Fruit fly (Drosophila melanogaster) ovary, adult (tissue): ENCODE measurements around the gene CG8526.
A peak's percentile ranks its signal among the peaks of the same experiment; 100 is the strongest.

ENCODE experiments used
- CG17801 ChIP-seq: fragments of 200-800 bp; optimal IDR thresholded peaks from 2 replicates; lab custom pipeline; 2019; ENCODE audit warnings: missing biosample characterization, mild to moderate bottlenecking, missing genetic modification characterization, moderate library complexity; ENCODE audit not compliant: partially characterized antibody

Gene CG8526

DNA sequence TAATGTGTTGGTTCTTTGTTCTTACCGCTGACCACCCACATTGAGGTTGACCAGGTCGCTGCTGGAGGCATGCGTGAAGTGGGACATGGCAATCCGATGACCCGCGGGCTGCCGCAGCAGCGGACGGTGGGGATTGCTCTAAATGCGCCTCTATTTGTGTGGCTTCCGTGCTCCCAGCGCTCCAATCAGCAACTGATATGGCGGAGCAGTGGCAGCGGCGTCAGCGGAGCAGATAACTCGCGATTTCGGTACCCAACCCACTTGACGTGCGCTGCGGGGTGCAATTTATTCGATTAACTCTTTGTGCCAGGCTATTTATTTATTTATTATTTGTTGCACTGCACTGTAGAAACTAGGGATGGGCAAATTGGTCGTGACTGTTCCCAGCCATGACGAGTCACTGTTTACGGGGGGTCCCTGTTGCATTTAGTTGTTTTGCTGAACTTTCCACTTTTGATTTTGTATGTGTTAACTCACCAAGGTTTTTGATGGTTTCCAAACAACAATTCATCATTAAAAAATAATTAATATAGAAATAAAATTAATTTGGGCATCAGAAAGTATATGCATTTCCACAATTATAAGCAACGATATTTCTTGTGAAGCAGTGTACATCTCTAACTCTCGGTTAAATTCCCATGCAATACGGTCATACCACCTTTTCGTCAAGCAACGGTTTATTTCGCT lies at the start of gene CG8526, which contains the start of gene CG9467:
Gene CG8526 (plus strand): TSS at position 637 of the 687 bp plus-strand sequence.
Gene CG9467 (minus strand): TSS at position 383 of the 687 bp plus-strand sequence.
- TF ChIP-seq CG17801 (GFP tag; lab: Kevin White, UChicago) = peak; percentile 8

DNA sequence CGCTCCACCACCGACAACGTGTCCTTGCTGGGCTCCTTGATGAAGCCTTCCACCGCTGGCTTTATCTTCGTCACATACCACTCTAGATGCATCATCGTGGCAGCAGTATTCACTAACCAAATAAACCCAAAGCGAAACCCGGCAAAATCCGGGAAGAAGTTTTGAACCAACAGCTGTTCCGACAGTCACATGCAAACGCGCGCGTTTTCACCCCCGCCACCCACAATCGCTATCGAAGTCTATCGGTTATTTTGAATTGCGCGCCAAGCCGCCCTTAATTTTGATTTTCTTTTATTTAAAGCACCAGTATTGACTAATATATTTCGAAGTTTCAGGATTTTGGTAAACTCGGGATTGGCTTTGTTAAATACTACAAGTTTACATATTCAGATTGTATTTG lies 46.6 kb upstream of the CG8526 start, which contains the start of gene Tti1:
Gene Tti1 (minus strand): TSS at position 200 of the 400 bp plus-strand sequence.
- TF ChIP-seq CG17801 (GFP tag; lab: Kevin White, UChicago) = no peak

DNA sequence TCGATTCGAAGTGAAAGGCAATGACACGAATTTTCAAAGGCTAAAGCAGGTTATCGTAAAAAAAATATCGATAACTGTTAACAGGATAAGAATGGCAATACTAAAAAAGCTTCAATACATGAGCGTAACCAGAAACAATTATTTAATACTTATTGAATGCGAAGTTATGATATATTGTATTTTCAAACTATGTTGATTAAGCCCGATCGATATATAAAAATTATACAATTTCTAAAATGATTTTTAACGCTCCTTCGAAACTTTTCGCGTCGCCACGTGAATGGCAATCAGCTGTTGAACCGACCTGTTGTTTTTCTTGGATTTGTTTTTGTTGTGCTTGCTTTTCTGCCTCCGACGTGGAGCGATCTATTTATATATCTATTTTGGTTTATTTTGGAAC lies 44.9 kb upstream of the CG8526 start, which contains the start of the genes Alg12 and Rpt3R:
Gene Alg12 (plus strand): TSS at position 305 of the 400 bp plus-strand sequence.
Gene Rpt3R (minus strand): TSS at position 324 of the 400 bp plus-strand sequence.
- TF ChIP-seq CG17801 (GFP tag; lab: Kevin White, UChicago) = no peak

DNA sequence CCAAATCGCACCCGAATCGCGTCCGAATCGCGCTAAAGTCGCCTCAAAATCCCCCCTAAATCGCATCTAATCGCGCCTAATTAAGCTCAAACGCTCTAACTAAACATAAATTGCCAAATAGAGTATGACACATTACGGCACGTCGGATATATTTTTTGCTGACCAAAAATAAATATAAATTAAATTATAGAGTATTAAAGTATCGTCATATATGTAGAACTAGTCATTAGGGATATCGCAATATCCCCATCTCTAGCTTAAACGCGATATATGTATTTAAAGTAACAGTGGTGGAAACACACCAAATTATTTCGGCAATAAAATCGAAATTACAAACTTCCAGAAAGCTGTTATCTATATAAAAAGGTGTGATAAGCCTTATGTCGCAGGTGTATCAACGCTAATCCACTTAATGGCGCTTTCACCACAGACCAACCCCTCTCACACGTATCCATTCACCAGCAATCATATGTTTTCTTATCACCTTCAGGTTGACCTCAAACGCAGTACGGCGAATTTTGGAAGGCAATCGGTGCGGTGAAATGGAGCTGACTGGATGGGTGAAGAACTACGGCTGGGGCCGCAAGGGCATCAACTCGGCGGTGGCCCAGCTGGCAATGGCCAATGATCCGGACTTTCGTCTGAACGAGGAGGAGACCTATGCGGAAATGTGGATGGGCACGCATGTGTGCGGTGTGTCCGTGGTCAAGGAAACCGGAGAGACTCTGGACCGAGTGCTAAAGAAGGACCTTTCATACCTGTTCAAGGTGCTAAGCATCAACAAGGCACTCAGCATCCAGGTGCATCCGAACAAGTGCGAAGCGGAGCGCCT lies 41.5 kb upstream of the CG8526 start, which contains the start of gene Mpi:
Gene Mpi (plus strand): TSS at position 263 of the 832 bp plus-strand sequence.
- TF ChIP-seq CG17801 (GFP tag; lab: Kevin White, UChicago) = peak; percentile 72

DNA sequence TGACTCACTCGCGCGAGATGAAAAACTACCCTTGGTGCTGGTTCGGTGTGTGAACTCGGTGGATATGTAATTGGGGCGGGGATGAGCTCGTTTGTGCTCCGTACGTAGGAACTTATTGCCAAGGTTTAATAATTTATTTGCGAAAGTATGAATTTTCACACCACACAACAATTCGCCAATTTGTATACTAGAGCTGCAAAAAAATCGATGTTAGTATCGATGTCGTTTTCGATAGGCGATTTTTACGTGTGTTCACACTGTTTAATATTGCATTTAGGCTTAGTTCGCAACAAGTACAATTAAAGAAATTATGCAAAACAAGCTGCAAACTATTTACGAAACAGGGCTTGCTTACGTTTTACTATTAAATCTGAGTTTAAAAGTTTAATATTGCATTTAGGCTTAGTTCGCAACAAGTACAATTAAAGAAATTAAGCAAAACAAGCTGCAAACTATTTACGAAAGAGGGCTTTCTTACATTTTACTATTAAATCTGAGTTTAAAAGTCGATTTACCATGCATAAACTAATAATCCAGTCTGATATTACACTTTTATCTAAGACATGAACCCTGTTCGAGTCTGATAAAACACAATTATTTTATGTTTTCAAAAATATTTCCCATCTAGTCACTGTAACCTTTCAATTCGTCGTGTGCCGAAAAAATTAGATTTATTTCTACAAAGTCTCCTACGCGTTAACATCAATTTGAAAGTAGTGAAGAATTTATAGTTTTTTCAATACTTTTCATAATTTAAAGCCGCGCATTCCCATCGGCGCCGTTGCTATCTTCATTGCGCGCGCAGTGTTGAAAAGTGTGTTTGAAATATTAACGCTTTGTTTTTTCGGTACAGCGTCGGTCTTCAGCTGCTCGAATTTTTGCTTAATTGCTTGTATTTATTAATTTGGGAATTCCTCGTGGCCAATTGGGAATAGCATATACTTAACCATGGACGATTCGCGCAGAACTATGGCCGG lies 37.8 kb upstream of the CG8526 start, which contains the start of the genes Snap24 and CG8478:
Gene Snap24 (minus strand): TSS at position 196 of the 977 bp plus-strand sequence.
Gene CG8478 (plus strand): TSS at position 696 of the 977 bp plus-strand sequence.
- no peak for TF ChIP-seq CG17801 (GFP tag; lab: Kevin White, UChicago)

DNA sequence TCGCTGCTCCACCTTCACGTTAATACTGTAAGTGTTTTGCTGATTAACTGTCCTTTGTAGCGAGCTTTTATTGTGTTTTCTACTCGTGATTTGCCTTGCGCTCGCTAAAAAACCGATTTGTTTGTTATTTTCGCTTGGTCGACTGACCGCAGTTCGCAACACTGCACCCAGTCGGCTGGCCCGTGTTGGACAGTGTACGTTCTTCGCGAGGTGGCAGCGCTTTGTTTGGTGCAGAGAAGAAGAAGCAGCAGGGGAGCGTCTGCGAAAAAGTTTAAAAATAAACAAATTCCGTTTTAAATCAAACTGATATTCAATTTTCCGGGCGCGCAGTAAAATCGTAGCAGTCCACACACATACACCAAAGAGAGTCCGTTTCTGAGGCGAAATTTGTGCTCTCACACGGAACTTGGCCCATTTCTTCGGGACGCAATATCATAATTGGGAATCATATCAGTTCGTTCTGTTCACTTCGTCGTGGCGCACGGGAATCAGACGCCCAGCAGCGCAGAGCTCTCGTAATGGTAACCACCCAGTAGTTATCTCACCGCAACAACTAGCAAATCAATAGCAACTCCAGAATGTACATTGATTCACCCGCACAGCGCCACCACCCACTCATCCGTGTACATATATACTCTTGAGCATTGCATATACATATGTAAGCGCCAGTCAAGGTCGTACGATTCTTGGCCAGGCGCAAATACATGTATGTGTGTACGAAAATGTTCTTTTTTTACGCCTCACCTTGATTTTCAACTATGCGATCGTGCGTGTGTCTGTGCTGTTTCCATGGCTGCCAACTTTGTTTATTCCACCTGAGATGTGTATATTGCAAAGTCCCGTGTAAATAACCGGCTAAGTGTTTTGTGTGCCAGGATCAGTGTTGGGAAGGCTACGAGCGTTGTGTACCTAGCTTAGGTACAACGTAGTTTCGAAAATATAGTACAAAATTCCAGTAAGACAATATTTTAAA lies 33.2 kb upstream of the CG8526 start, which contains the start of gene Naa80:
Gene Naa80 (plus strand): TSS at position 215 of the 973 bp plus-strand sequence.
- TF ChIP-seq CG17801 (GFP tag; lab: Kevin White, UChicago) = peak; percentile 29

DNA sequence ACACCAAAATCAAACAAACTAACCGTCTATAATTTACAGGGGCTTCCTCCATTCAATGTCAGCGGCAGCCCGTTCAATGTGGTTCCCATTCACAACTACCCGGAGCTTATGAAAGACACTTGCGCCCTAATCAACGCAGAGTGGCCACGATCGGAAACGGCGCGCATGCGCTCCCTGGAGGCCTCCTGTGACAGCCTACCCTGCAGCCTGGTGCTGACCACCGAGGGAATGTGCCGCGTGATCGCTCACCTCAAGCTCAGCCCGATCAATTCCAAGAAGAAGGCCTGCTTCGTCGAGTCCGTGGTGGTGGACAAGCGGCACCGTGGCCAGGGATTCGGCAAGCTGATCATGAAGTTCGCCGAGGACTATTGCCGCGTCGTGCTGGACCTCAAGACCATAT lies 32.2 kb upstream of the CG8526 start, which contains the start of gene MED6:
Gene MED6 (minus strand): TSS at position 101 of the 400 bp plus-strand sequence.
- no peak for TF ChIP-seq CG17801 (GFP tag; lab: Kevin White, UChicago)

DNA sequence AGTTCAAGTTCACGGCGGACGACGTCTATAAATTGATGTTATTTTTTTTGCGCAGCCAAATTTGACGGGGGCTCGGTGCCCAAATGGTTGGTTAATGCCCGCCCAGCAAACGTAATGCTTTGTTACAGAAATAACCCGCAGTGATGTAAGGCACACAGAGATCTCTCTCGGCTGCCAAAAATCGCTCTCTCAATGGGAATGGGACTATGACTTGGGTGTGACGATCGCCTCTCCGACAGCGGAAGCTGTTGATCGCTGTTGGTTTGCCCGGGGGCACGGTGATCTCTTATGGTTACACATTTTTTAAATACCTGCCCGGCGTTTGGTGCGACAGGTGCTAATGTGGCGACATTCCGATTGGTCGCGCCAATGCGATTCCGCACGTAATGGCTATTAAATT lies 31.0 kb upstream of the CG8526 start:
- no peak for TF ChIP-seq CG17801 (GFP tag; lab: Kevin White, UChicago)

DNA sequence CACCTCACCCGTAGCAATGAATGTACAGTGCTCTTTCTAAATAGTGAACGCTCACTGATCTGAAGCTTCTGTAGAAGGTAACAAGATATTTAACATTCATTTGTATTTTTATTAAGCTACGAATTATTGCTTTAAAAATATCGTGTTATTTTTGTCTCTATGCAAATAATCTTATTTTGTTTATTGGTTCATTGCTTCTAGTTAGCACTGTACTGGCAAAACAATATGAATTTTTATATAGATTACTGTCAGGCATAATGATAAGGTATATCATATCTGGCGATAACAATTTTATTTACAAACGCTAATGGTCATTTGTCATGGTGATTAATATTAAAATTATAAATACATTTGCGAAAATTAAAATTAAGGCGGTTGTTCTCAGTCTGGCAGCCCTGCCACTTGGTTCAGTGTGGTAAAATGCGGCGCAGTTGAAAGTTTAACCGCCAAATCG lies 29.5 kb upstream of the CG8526 start, which contains the start of gene CG9471:
Gene CG9471 (minus strand): TSS at position 24 of the 454 bp plus-strand sequence.
- TF ChIP-seq CG17801 (GFP tag; lab: Kevin White, UChicago) = peak; percentile 95

DNA sequence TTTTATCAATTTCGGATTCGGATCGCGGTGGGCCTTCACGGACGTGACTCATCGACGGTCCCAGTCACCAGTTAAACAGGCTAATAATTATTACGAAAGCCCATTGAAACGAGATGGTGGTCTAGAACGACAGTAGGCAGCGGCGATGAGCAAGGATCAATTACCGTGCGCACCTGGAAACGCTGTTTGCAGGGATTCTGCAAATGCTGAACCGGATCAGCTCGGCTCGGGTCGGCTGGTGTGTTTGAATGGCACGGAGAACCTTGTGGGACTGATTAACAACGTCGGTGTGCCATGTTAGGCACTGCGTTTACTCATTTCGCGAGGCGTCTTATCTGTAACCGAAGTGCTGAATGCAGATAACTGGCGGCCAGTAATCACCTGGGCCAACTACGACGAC lies 26.9 kb upstream of the CG8526 start, which contains the start of gene Whamy:
Gene Whamy (minus strand): TSS at position 273 of the 400 bp plus-strand sequence.
- no peak for TF ChIP-seq CG17801 (GFP tag; lab: Kevin White, UChicago)

DNA sequence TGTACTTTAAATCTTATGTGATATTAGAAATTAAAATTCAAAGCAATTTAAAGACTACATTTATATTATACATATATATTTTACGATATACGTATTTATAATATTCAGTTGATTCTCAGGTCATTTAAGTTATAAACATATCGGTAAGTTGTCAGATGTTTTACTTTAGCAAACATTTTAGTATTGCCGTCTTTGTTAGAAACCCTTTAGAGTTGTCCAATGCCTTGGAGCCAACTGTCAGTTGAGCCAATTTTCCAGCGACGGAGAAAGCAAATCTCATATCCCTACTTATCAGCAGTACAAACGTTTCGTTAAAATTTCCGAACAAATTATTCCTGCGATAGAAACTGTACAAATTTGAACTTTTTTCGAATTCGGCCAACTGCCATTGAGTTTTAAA lies 26.3 kb upstream of the CG8526 start, which contains the start of gene topi:
Gene topi (plus strand): TSS at position 301 of the 400 bp plus-strand sequence.
- no peak for TF ChIP-seq CG17801 (GFP tag; lab: Kevin White, UChicago)

DNA sequence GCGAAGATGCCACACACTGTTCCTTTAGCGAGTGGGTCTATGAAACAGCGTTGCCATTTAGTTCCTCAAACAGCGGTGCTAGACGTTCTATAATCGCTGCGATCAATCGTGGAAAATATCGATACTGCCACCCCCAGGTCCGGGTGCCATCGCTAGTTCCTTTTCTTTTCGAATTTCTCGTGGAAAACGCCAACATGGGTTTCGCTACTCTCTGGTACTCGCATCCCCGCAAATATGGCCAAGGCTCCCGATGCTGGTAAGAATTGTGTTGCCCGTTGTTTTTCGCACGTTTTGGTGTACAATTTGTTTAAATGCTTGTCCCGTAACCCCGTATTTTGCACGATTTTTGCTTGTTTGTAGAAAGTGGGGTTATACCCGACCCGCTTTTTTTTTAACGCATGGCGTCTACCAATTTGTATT lies 23.1 kb upstream of the CG8526 start, which contains the start of gene RpS29:
Gene RpS29 (plus strand): TSS at position 102 of the 420 bp plus-strand sequence.
- TF ChIP-seq CG17801 (GFP tag; lab: Kevin White, UChicago) = peak; percentile 81
